Worm (Caenorhabditis elegans) whole organism, L2 larva: ENCODE results near the gene C10C6.7.
A peak's percentile ranks its signal among the peaks of the same experiment; 100 is the strongest.

Experiments used
- C34F6.9 ChIP-seq: fragments of 150-350 bp; optimal IDR thresholded peaks from 2 replicates; lab custom pipeline; 2014; ENCODE audit warnings: missing biosample characterization, missing genetic modification characterization
- R02D3.7 ChIP-seq: fragments of 150-350 bp; optimal IDR thresholded peaks from 2 replicates; lab custom pipeline; 2014; ENCODE audit warnings: missing biosample characterization, missing genetic modification characterization
- Y55F3AM.14 ChIP-seq: fragments of 200-800 bp; sonication (Bioruptor generic); optimal IDR thresholded peaks from 2 replicates; lab custom pipeline; 2018; ENCODE audit warnings: mild to moderate bottlenecking, missing genetic modification characterization, missing compliant biosample characterization
- ZK546.5 ChIP-seq: sonication (generic microtip); optimal IDR thresholded peaks from 2 replicates; lab custom pipeline; 2017; ENCODE audit warnings: missing biosample characterization, missing genetic modification characterization
- aly-2 ChIP-seq: fragments of 150-350 bp; optimal IDR thresholded peaks from 2 replicates; lab custom pipeline; 2014; ENCODE audit warnings: missing biosample characterization, missing genetic modification characterization
- ama-1 ChIP-seq: fragments of 150-350 bp; optimal IDR thresholded peaks from 2 replicates; lab custom pipeline; 2018; ENCODE audit warnings: inconsistent platforms
- blmp-1 ChIP-seq: sonication (generic microtip); optimal IDR thresholded peaks from 2 replicates; lab custom pipeline; 2017; ENCODE audit warnings: missing genetic modification characterization, mild to moderate bottlenecking, missing compliant biosample characterization, antibody characterized with exemption, moderate library complexity; ENCODE audit not compliant: insufficient read depth
- ceh-82 ChIP-seq: fragments of 150-350 bp; optimal IDR thresholded peaks from 2 replicates; lab custom pipeline; 2014; ENCODE audit warnings: missing biosample characterization, missing genetic modification characterization
- crh-2 ChIP-seq: sonication (generic microtip); optimal IDR thresholded peaks from 2 replicates; lab custom pipeline; 2017; ENCODE audit warnings: missing biosample characterization, missing genetic modification characterization
- dmd-4 ChIP-seq: sonication (generic microtip); optimal IDR thresholded peaks from 2 replicates; lab custom pipeline; 2017; ENCODE audit warnings: missing biosample characterization, missing genetic modification characterization
- egl-27 ChIP-seq: sonication (generic microtip); optimal IDR thresholded peaks from 3 replicates; lab custom pipeline; 2017; ENCODE audit warnings: missing biosample characterization, missing genetic modification reagents, missing genetic modification characterization
- elt-1 ChIP-seq: fragments of 150-350 bp; optimal IDR thresholded peaks from 2 replicates; lab custom pipeline; 2014; ENCODE audit warnings: missing biosample characterization, missing genetic modification characterization
- elt-3 ChIP-seq: sonication (generic microtip); optimal IDR thresholded peaks from 2 replicates; lab custom pipeline; 2017; ENCODE audit warnings: missing biosample characterization, missing genetic modification characterization
- fos-1 ChIP-seq: fragments of 150-350 bp; optimal IDR thresholded peaks from 2 replicates; lab custom pipeline; 2014; ENCODE audit warnings: missing biosample characterization, missing genetic modification characterization
- lin-13 ChIP-seq: fragments of 150-350 bp; optimal IDR thresholded peaks from 2 replicates; lab custom pipeline; 2014; ENCODE audit warnings: missing biosample characterization, missing genetic modification reagents, missing genetic modification characterization
- lsy-2 ChIP-seq, 2 experiments: fragments of 150-350 bp in 1 of 2; sonication (generic microtip) in 1 of 2; optimal IDR thresholded peaks; 2 replicates each; lab custom pipeline; 2014 to 2017; ENCODE audit warnings: missing biosample characterization in 2 of 2, missing genetic modification characterization in 2 of 2
- mab-5 ChIP-seq: fragments of 150-350 bp; optimal IDR thresholded peaks from 2 replicates; lab custom pipeline; 2014; ENCODE audit warnings: missing biosample characterization, missing genetic modification characterization
- mbf-1 ChIP-seq: sonication (generic microtip); optimal IDR thresholded peaks from 2 replicates; lab custom pipeline; 2017; ENCODE audit warnings: missing biosample characterization, missing genetic modification characterization
- mdl-1 ChIP-seq, 2 experiments: fragments of 150-350 bp in 1 of 2; sonication (generic microtip) in 1 of 2; optimal IDR thresholded peaks; 2 replicates each; lab custom pipeline; 2017; ENCODE audit warnings: missing biosample characterization in 2 of 2, missing genetic modification characterization in 2 of 2
- nhr-11 ChIP-seq: fragments of 150-350 bp; optimal IDR thresholded peaks from 2 replicates; lab custom pipeline; 2014; ENCODE audit warnings: missing biosample characterization, missing genetic modification characterization
- nhr-12 ChIP-seq: fragments of 150-350 bp; optimal IDR thresholded peaks from 2 replicates; lab custom pipeline; 2014; ENCODE audit warnings: missing biosample characterization, missing genetic modification characterization
- nhr-21 ChIP-seq: fragments of 150-350 bp; optimal IDR thresholded peaks from 2 replicates; lab custom pipeline; 2014; ENCODE audit warnings: missing biosample characterization, missing genetic modification characterization
- nhr-23 ChIP-seq: fragments of 150-350 bp; optimal IDR thresholded peaks from 2 replicates; lab custom pipeline; 2014; ENCODE audit warnings: missing biosample characterization, missing genetic modification reagents, missing genetic modification characterization
- nhr-237 ChIP-seq: fragments of 150-350 bp; optimal IDR thresholded peaks from 2 replicates; lab custom pipeline; 2014; ENCODE audit warnings: missing biosample characterization, missing genetic modification characterization
- nhr-25 ChIP-seq: fragments of 150-350 bp; sonication (generic microtip); optimal IDR thresholded peaks from 3 replicates; lab custom pipeline; 2014; ENCODE audit warnings: missing biosample characterization, missing genetic modification characterization
- nhr-6 ChIP-seq: fragments of 150-350 bp; optimal IDR thresholded peaks from 2 replicates; lab custom pipeline; 2014; ENCODE audit warnings: missing biosample characterization, missing genetic modification characterization
- nhr-77 ChIP-seq: fragments of 150-350 bp; optimal IDR thresholded peaks from 2 replicates; lab custom pipeline; 2014; ENCODE audit warnings: missing biosample characterization, missing genetic modification characterization
- skn-1 ChIP-seq: sonication (generic microtip); optimal IDR thresholded peaks from 2 replicates; lab custom pipeline; 2017; ENCODE audit warnings: missing biosample characterization, missing genetic modification characterization
- unc-39 ChIP-seq: fragments of 150-350 bp; optimal IDR thresholded peaks from 2 replicates; lab custom pipeline; 2014; ENCODE audit warnings: missing biosample characterization, missing genetic modification characterization
- unc-55 ChIP-seq: fragments of 150-350 bp; sonication (generic microtip); optimal IDR thresholded peaks from 3 replicates; lab custom pipeline; 2014; ENCODE audit warnings: missing biosample characterization, missing genetic modification reagents, missing genetic modification characterization
- unc-62 ChIP-seq: fragments of 150-350 bp; optimal IDR thresholded peaks from 2 replicates; lab custom pipeline; 2014; ENCODE audit warnings: missing biosample characterization, missing genetic modification reagents, missing genetic modification characterization
- zag-1 ChIP-seq: fragments of 150-350 bp; optimal IDR thresholded peaks from 2 replicates; lab custom pipeline; 2014; ENCODE audit warnings: missing biosample characterization, missing genetic modification characterization
- ztf-11 ChIP-seq: sonication (generic microtip); optimal IDR thresholded peaks from 2 replicates; lab custom pipeline; 2017; ENCODE audit warnings: missing biosample characterization, missing genetic modification characterization

C10C6.7 gene

ce11 chrIV:11469698-11470591 is 2.6 kb upstream of the C10C6.7 start, which contains the start of the genes C10C6.13 and wht-2:
C10C6.13 (minus strand) TSS chrIV:11469748.
wht-2 (plus strand) TSS chrIV:11470436.
- TF ChIP-seq fos-1 (peak; percentile 2), ama-1 (no peak), unc-62 (GFP tag; lab: Kevin White, UChicago) (no peak), nhr-6 (tag; lab: Kevin White, UChicago) (no peak)

DNA sequence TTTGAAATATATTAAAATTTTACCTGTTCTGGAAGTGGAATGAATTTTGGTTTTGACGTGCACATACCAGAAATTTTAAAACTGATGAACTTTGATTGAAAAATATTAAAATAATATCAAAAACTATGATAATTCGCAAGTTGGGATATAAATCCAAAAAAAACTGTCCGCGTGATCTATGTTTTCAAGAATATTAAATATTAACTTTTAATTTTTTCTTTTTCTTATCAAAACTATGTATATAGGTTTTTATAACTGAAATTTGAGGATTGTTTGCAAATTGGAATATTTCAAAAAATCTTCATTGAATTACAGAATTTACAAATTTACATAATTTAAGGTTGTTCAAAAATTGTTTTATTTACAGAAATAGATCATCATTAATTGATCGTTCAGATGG is 2.2 kb downstream of the C10C6.7 start, which contains the start of gene C10C6.3:
Gene C10C6.3 (minus strand): TSS at position 101 of the 400 bp plus-strand sequence.
- TF ChIP-seq dmd-4 (no peak), egl-27 (tag; lab: Kevin White, UChicago) (no peak), crh-2 (no peak), nhr-23 (tag; lab: Kevin White, UChicago) (no peak), mdl-1 (tag; optimal IDR thresholded peaks at IDR 0.05; lab: Kevin White, UChicago) (no peak), elt-1 (tag; lab: Kevin White, UChicago) (no peak), blmp-1 (no peak), nhr-25 (tag; lab: Kevin White, UChicago) (no peak), nhr-237 (tag; lab: Kevin White, UChicago) (no peak), zag-1 (tag; lab: Kevin White, UChicago) (no peak), ceh-82 (no peak), R02D3.7 (tag; lab: Kevin White, UChicago) (no peak), skn-1 (no peak), Y55F3AM.14 (GFP tag; lab: Kevin White, UChicago) (no peak), nhr-11 (tag; lab: Kevin White, UChicago) (no peak), ZK546.5 (no peak), C34F6.9 (no peak)

- no peak for TF ChIP-seq nhr-25 (tag; lab: Kevin White, UChicago)
- no peak for TF ChIP-seq lsy-2 (tag; optimal IDR thresholded peaks at IDR 0.05; lab: Kevin White, UChicago)
- no peak for TF ChIP-seq nhr-12 (tag; lab: Kevin White, UChicago)
- TF ChIP-seq ztf-11 (tag; lab: Kevin White, UChicago) = no peak
- TF ChIP-seq ceh-82 = no peak
- TF ChIP-seq fos-1 = no peak
- TF ChIP-seq skn-1 = no peak
- no peak for TF ChIP-seq elt-3
- TF ChIP-seq R02D3.7 (tag; lab: Kevin White, UChicago) = no peak
- no peak for TF ChIP-seq unc-62 (GFP tag; lab: Kevin White, UChicago)
- no peak for TF ChIP-seq nhr-23 (tag; lab: Kevin White, UChicago)
Observed at ce11 chrIV:11461335-11461734, 6.0 kb downstream of the C10C6.7 start.

DNA sequence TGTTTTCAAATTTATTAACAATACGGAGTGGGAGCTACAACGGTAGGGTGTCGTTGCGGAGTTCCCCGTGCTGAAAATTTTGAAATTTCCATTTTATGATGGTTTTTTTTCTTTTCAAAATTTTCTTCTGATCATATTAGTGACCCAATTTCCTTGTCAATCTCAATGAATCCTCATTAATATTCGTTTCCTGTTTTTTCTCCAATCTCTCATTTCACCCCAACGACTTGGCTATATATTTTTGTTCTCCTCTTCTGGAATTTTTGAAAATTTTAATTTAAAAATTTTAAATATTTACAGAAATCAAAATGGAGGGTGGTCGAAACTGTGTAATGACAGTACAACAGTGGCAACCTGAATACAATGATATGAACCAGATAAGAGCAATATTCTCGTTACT is 7.6 kb downstream of the C10C6.7 start, which contains the start of gene npr-3:
Gene npr-3 (plus strand): TSS at position 301 of the 400 bp plus-strand sequence.
- no peak for TF ChIP-seq mbf-1 (tag; lab: Kevin White, UChicago)

DNA sequence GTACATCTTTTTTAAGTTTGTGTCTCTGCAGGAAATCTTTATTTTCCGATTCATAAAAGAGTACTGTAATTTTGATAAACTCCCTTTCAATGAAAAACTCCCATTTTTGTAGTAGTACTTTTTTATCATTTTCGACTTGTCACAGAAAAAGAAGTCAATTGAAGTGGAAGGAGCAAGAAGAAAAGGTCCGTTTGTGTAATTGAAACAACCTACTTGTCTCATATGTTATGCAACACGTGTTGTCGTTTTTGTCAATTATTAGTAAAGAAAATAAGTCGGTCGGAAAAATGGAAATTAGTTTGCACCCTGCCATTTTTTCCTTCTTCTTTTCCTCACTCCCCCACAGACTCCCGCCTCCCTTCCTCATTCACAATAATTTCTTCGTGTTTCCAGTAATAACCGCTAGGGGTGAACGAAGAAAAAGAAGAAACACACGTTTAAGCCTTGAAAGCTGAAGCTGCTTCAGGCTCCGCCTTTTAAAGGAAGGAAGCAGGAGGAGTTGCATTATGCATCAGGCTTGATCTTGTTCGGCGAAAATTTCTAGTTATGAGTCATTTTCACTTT is 8.5 kb downstream of the C10C6.7 start:
- no peak for TF ChIP-seq zag-1 (tag; lab: Kevin White, UChicago)
- TF ChIP-seq elt-1 (tag; lab: Kevin White, UChicago) = no peak
- TF ChIP-seq aly-2 (tag; lab: Kevin White, UChicago) = no peak
- no peak for TF ChIP-seq dmd-4
- no peak for TF ChIP-seq ama-1
- TF ChIP-seq R02D3.7 (tag; lab: Kevin White, UChicago) = no peak

DNA sequence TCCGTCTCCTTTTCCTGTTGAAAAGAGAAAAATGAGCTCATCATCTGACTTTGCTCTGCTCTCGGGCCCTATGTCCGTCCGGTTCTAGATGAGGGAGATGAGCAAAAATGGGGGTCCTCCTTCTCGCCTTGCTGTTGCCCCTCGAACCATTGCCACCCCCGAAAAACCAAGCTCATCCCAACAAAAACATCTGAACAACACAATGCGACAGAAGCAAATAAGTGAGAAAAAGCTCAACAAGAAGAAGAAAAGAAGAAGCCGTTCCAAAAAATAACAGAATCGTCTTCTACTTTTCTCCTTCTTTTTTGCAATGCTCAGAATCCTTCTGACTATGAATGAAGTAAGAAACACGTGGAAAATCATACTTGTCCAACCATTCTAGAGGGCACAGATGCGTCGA is 11.5 kb downstream of the C10C6.7 start:
- no peak for TF ChIP-seq lin-13

ce11 chrIV:11452928-11453327 is 14.4 kb downstream of the C10C6.7 start:
- TF ChIP-seq nhr-77 (no peak), lin-13 (no peak), elt-1 (tag; lab: Kevin White, UChicago) (no peak), aly-2 (tag; lab: Kevin White, UChicago) (no peak), ama-1 (no peak), nhr-12 (tag; lab: Kevin White, UChicago) (no peak), unc-55 (GFP tag; lab: Kevin White, UChicago) (peak; percentile 37), mab-5 (peak; percentile 66), nhr-21 (tag; lab: Kevin White, UChicago) (no peak), Y55F3AM.14 (GFP tag; lab: Kevin White, UChicago) (no peak), ceh-82 (no peak), unc-39 (tag; lab: Kevin White, UChicago) (no peak)
